Worm (Caenorhabditis elegans) whole organism, young adult: Measurements from ENCODE around the gene K08H2.5.

ENCODE experiments used
- attf-5 ChIP-seq: fragments of 200-800 bp; sonication (Bioruptor generic); optimal IDR thresholded peaks from 2 replicates; lab custom pipeline; 2018; ENCODE audit warnings: mild to moderate bottlenecking, missing genetic modification characterization, missing compliant biosample characterization
- cebp-2 ChIP-seq: fragments of 200-800 bp; sonication (Bioruptor generic); IDR thresholded peaks from 2 replicates; pipeline ENCODE4 v1.3.6; 2022; ENCODE audit warnings: missing genetic modification characterization, missing compliant biosample characterization
- ets-4 ChIP-seq: fragments of 200-800 bp; sonication (Bioruptor generic); optimal IDR thresholded peaks from 2 replicates; lab custom pipeline; 2018; ENCODE audit warnings: mild to moderate bottlenecking, missing genetic modification characterization, missing compliant biosample characterization
- lag-1 ChIP-seq: fragments of 200-800 bp; sonication (Bioruptor generic); IDR thresholded peaks from 2 replicates; pipeline ENCODE4 v1.3.6; 2022; ENCODE audit warnings: missing genetic modification reagents, missing genetic modification characterization, missing compliant biosample characterization
- lin-35 ChIP-seq, 3 experiments: fragments of 150-350 bp in 2 of 3; sonication (generic microtip) in 1 of 3; optimal IDR thresholded peaks; 2 replicates each; lab custom pipeline; 2014 to 2018; ENCODE audit warnings: missing biosample characterization in 3 of 3, missing genetic modification characterization in 3 of 3, missing genetic modification reagents in 3 of 3
- madf-6 ChIP-seq: fragments of 200-800 bp; sonication (Bioruptor generic); IDR thresholded peaks from 2 replicates; pipeline ENCODE4 v1.3.6; 2022; ENCODE audit warnings: missing genetic modification reagents, missing genetic modification characterization, missing compliant biosample characterization
- snpc-4 ChIP-seq, 5 experiments: fragments of 150-350 bp in 1 of 5; sonication (generic microtip) in 4 of 5; optimal IDR thresholded peaks; 2 replicates each; lab custom pipeline; 2014 to 2018; ENCODE audit warnings: missing genetic modification characterization in 5 of 5, missing biosample characterization in 3 of 5, antibody characterized with exemption in 2 of 5, mild to moderate bottlenecking in 2 of 5, missing compliant biosample characterization in 2 of 5, missing genotype in 2 of 5, moderate library complexity in 2 of 5, missing genetic modification reagents in 1 of 5

DNA sequence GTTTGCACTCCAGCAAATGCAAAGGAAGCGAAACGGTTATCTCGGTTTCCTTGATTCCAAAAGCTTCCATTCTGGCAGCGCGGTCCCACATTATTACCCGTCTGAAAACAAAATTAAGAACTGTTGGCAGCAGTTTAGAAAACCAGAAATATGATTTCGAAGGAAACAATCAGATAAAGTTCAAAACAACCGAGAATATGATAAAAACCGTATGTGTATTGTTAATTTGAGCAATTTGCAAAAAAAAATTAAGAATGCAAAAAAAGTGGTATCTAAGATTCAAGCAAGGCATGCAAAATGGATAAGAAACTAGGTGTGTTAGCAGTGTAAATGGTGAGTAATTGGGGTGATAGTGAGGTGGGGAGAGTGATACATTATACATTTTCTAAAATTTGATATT, 46.6 kb upstream of the K08H2.5 start, which contains the start of gene R04D3.4:
- no peak for TF ChIP-seq lin-35 (GFP tag; optimal IDR thresholded peaks at IDR 0.05; lab: Kevin White, UChicago)
- TF ChIP-seq snpc-4 (GFP tag; optimal IDR thresholded peaks at IDR 0.05; lab: Kevin White, UChicago): no peak
- TF ChIP-seq snpc-4 (tag; optimal IDR thresholded peaks at IDR 0.05; lab: Kevin White, UChicago): no peak
- TF ChIP-seq cebp-2 (GFP tag; lab: Robert Waterston, UW): no peak
- no peak for TF ChIP-seq madf-6 (GFP tag; lab: Robert Waterston, UW)
- TF ChIP-seq ets-4 (GFP tag; lab: Kevin White, UChicago): no peak
- no peak for TF ChIP-seq attf-5 (GFP tag; lab: Kevin White, UChicago)
- no peak for TF ChIP-seq lag-1
